Worm (Caenorhabditis elegans) whole organism, L4 larva: ENCODE data around the gene nfx-1.
A peak's percentile ranks its signal among the peaks of the same experiment; 100 is the strongest.

Experiments used
- D1046.2 ChIP-seq: fragments of 200-800 bp; sonication (Bioruptor generic); IDR thresholded peaks from 2 replicates; pipeline ENCODE4 v1.3.6; 2022; ENCODE audit warnings: missing genetic modification characterization, missing compliant biosample characterization
- F37D6.2 ChIP-seq: sonication (generic microtip); optimal IDR thresholded peaks from 2 replicates; lab custom pipeline; 2016; ENCODE audit warnings: mild to moderate bottlenecking, missing genetic modification characterization, missing compliant biosample characterization
- F49E8.2 ChIP-seq: sonication (generic microtip); optimal IDR thresholded peaks from 2 replicates; lab custom pipeline; 2016; ENCODE audit warnings: missing compliant biosample characterization, mild to moderate bottlenecking, missing genetic modification characterization, borderline replicate concordance
- T20F7.1 ChIP-seq: fragments of 200-800 bp; sonication (Bioruptor generic); optimal IDR thresholded peaks from 2 replicates; lab custom pipeline; 2018; ENCODE audit warnings: mild to moderate bottlenecking, missing genetic modification characterization, missing compliant biosample characterization
- T26A8.4 ChIP-seq: fragments of 200-800 bp; sonication (Bioruptor generic); IDR thresholded peaks from 2 replicates; pipeline ENCODE4 v1.3.6; 2022; ENCODE audit warnings: missing genetic modification characterization, missing compliant biosample characterization
- Y48G9A.11 ChIP-seq: fragments of 200-800 bp; sonication (Bioruptor generic); IDR thresholded peaks from 2 replicates; pipeline ENCODE4 v1.3.6; 2022; ENCODE audit warnings: missing genetic modification reagents, missing genetic modification characterization, missing compliant biosample characterization
- Y5F2A.4 ChIP-seq: fragments of 200-800 bp; sonication (Bioruptor generic); optimal IDR thresholded peaks from 2 replicates; lab custom pipeline; 2018; ENCODE audit warnings: mild to moderate bottlenecking, missing genetic modification characterization, missing compliant biosample characterization
- ZK337.2 ChIP-seq: fragments of 200-800 bp; sonication (Bioruptor generic); IDR thresholded peaks from 2 replicates; pipeline ENCODE4 v1.3.6; 2022; ENCODE audit warnings: missing genetic modification reagents, missing genetic modification characterization, missing compliant biosample characterization
- ceh-20 ChIP-seq: fragments of 200-800 bp; sonication (Bioruptor generic); IDR thresholded peaks from 2 replicates; pipeline ENCODE4 v1.3.6; 2022; ENCODE audit warnings: missing genetic modification reagents, missing genetic modification characterization, missing compliant biosample characterization
- daf-16 ChIP-seq, 3 experiments: sonication (generic microtip); optimal IDR thresholded peaks; 2 replicates each; lab custom pipeline; 2016 to 2017; ENCODE audit warnings: missing genetic modification characterization in 3 of 3, missing genetic modification reagents in 3 of 3, mild to moderate bottlenecking in 2 of 3, missing compliant biosample characterization in 2 of 3, missing biosample characterization in 1 of 3, moderate library complexity in 1 of 3
- daf-8 ChIP-seq: fragments of 200-800 bp; sonication (Bioruptor generic); IDR thresholded peaks from 2 replicates; pipeline ENCODE4 v1.3.6; 2022; ENCODE audit warnings: missing genetic modification characterization, missing compliant biosample characterization
- dmd-6 ChIP-seq: fragments of 200-800 bp; sonication (Bioruptor generic); IDR thresholded peaks from 2 replicates; pipeline ENCODE4 v1.3.6; 2022; ENCODE audit warnings: missing genetic modification reagents, missing genetic modification characterization, missing compliant biosample characterization
- dmd-8 ChIP-seq: fragments of 200-800 bp; sonication (Bioruptor generic); IDR thresholded peaks from 2 replicates; pipeline ENCODE4 v1.3.6; 2022; ENCODE audit warnings: missing genetic modification characterization, missing compliant biosample characterization
- dmd-9 ChIP-seq: fragments of 200-800 bp; sonication (Bioruptor generic); IDR thresholded peaks from 2 replicates; pipeline ENCODE4 v1.3.6; 2022; ENCODE audit warnings: missing genetic modification reagents, missing genetic modification characterization, missing compliant biosample characterization
- dpl-1 ChIP-seq: fragments of 150-350 bp; optimal IDR thresholded peaks from 2 replicates; lab custom pipeline; 2014; ENCODE audit warnings: missing biosample characterization, missing genetic modification reagents, missing genetic modification characterization
- dve-1 ChIP-seq: sonication (generic microtip); optimal IDR thresholded peaks from 2 replicates; lab custom pipeline; 2017; ENCODE audit warnings: antibody characterized with exemption, mild to moderate bottlenecking, missing genetic modification characterization, missing compliant biosample characterization; ENCODE audit not compliant: insufficient read depth
- fkh-10 ChIP-seq: fragments of 150-350 bp; optimal IDR thresholded peaks from 2 replicates; lab custom pipeline; 2014; ENCODE audit warnings: missing biosample characterization, missing genetic modification reagents, missing genetic modification characterization
- gei-8 ChIP-seq: fragments of 200-800 bp; sonication (Bioruptor generic); optimal IDR thresholded peaks from 2 replicates; lab custom pipeline; 2018; ENCODE audit warnings: mild to moderate bottlenecking, missing genetic modification characterization, missing compliant biosample characterization
- hif-1 ChIP-seq, 2 experiments: sonication (generic microtip); optimal IDR thresholded peaks; 2 replicates each; lab custom pipeline; 2016 to 2017; ENCODE audit warnings: missing compliant biosample characterization in 2 of 2, missing genetic modification characterization in 2 of 2, missing genetic modification reagents in 2 of 2, missing genotype in 2 of 2, mild to moderate bottlenecking in 1 of 2
- hlh-11 ChIP-seq: fragments of 200-800 bp; sonication (Bioruptor generic); optimal IDR thresholded peaks from 2 replicates; lab custom pipeline; 2018; ENCODE audit warnings: mild to moderate bottlenecking, missing genetic modification characterization, missing compliant biosample characterization
- hlh-30 ChIP-seq: sonication (generic microtip); optimal IDR thresholded peaks from 2 replicates; lab custom pipeline; 2017; ENCODE audit warnings: antibody characterized with exemption, mild to moderate bottlenecking, missing genetic modification characterization, missing compliant biosample characterization; ENCODE audit not compliant: insufficient read depth
- hmg-1.1 ChIP-seq: fragments of 200-800 bp; sonication (Bioruptor generic); IDR thresholded peaks from 2 replicates; pipeline ENCODE4 v1.3.6; 2022; ENCODE audit warnings: missing genetic modification reagents, missing genetic modification characterization, missing compliant biosample characterization
- jun-1 ChIP-seq: fragments of 150-350 bp; optimal IDR thresholded peaks from 2 replicates; lab custom pipeline; 2014; ENCODE audit warnings: missing biosample characterization, missing genetic modification reagents, missing genetic modification characterization
- lin-13 ChIP-seq: fragments of 150-350 bp; optimal IDR thresholded peaks from 2 replicates; lab custom pipeline; 2014; ENCODE audit warnings: missing biosample characterization, missing genetic modification reagents, missing genetic modification characterization
- lin-15B ChIP-seq: fragments of 150-350 bp; sonication (generic microtip); optimal IDR thresholded peaks from 3 replicates; lab custom pipeline; 2014; ENCODE audit warnings: missing biosample characterization, missing genetic modification characterization
- lsy-2 ChIP-seq, 2 experiments: fragments of 150-350 bp in 1 of 2; sonication (generic microtip) in 1 of 2; optimal IDR thresholded peaks; 2 replicates each; lab custom pipeline; 2014 to 2017; ENCODE audit warnings: missing biosample characterization in 2 of 2, missing genetic modification characterization in 2 of 2
- madf-9 ChIP-seq: fragments of 200-800 bp; sonication (Bioruptor generic); conservative IDR thresholded peaks from 2 replicates; pipeline ENCODE4 v1.3.6; 2022; ENCODE audit warnings: missing genetic modification reagents, missing genetic modification characterization, missing compliant biosample characterization
- mdl-1 ChIP-seq, 2 experiments: fragments of 150-350 bp in 1 of 2; sonication (generic microtip) in 1 of 2; optimal IDR thresholded peaks; 2 replicates each; lab custom pipeline; 2014 to 2017; ENCODE audit warnings: missing biosample characterization in 2 of 2, missing genetic modification characterization in 2 of 2
- mep-1 ChIP-seq: fragments of 150-350 bp; sonication (generic microtip); optimal IDR thresholded peaks from 3 replicates; lab custom pipeline; 2014; ENCODE audit warnings: missing biosample characterization, missing genetic modification characterization
- mes-2 ChIP-seq: sonication (generic microtip); optimal IDR thresholded peaks from 2 replicates; lab custom pipeline; 2016; ENCODE audit warnings: missing genotype, mild to moderate bottlenecking, missing genetic modification characterization, missing compliant biosample characterization; ENCODE audit not compliant: poor library complexity, severe bottlenecking
- nhr-25 ChIP-seq: sonication (generic microtip); optimal IDR thresholded peaks from 2 replicates; lab custom pipeline; 2017; ENCODE audit warnings: missing genetic modification characterization, mild to moderate bottlenecking, missing compliant biosample characterization, antibody characterized with exemption, moderate library complexity, borderline replicate concordance; ENCODE audit not compliant: insufficient read depth
- nhr-28 ChIP-seq: fragments of 150-350 bp; optimal IDR thresholded peaks from 2 replicates; lab custom pipeline; 2014; ENCODE audit warnings: missing biosample characterization, missing genetic modification characterization
- nhr-42 ChIP-seq: fragments of 200-800 bp; sonication (Bioruptor generic); IDR thresholded peaks from 2 replicates; pipeline ENCODE4 v1.3.6; 2022; ENCODE audit warnings: missing genetic modification characterization, missing compliant biosample characterization
- nhr-6 ChIP-seq: fragments of 150-350 bp; optimal IDR thresholded peaks from 2 replicates; lab custom pipeline; 2014; ENCODE audit warnings: missing biosample characterization, missing genetic modification characterization
- nhr-77 ChIP-seq: fragments of 150-350 bp; optimal IDR thresholded peaks from 2 replicates; lab custom pipeline; 2014; ENCODE audit warnings: missing biosample characterization, missing genetic modification characterization
- pha-4 ChIP-seq, 2 experiments: fragments of 150-350 bp in 1 of 2; fragments of 200-800 bp in 1 of 2; sonication (Bioruptor generic) in 1 of 2; IDR thresholded peaks in 1 of 2; optimal IDR thresholded peaks in 1 of 2; 2 replicates each; pipeline versions ENCODE4 v1.3.6 to Lab custom; 2014 to 2022; ENCODE audit warnings: missing genetic modification characterization in 2 of 2, missing genetic modification reagents in 2 of 2, missing biosample characterization in 1 of 2, missing compliant biosample characterization in 1 of 2
- pqm-1 ChIP-seq: sonication (generic microtip); optimal IDR thresholded peaks from 2 replicates; lab custom pipeline; 2017; ENCODE audit warnings: missing biosample characterization, missing genetic modification characterization
- rbr-2 ChIP-seq: sonication (generic microtip); optimal IDR thresholded peaks from 2 replicates; lab custom pipeline; 2016; ENCODE audit warnings: missing genotype, missing genetic modification characterization, missing compliant biosample characterization
- snpc-1.2 ChIP-seq: fragments of 200-800 bp; sonication (Bioruptor generic); IDR thresholded peaks from 2 replicates; pipeline ENCODE4 v1.3.6; 2022; ENCODE audit warnings: missing genetic modification reagents, missing genetic modification characterization, missing compliant biosample characterization
- tag-97 ChIP-seq: fragments of 200-800 bp; sonication (Bioruptor generic); IDR thresholded peaks from 2 replicates; pipeline ENCODE4 v1.3.6; 2022; ENCODE audit warnings: missing genetic modification characterization, missing compliant biosample characterization
- tra-1 ChIP-seq: fragments of 200-800 bp; sonication (Bioruptor generic); IDR thresholded peaks from 2 replicates; pipeline ENCODE4 v1.3.6; 2022; ENCODE audit warnings: missing genetic modification reagents, missing genetic modification characterization, missing compliant biosample characterization
- unc-62 ChIP-seq, 3 experiments: fragments of 150-350 bp in 1 of 3; sonication (generic microtip); optimal IDR thresholded peaks in 2 of 3; peaks in 1 of 3; 1 replicate in 1 of 3; 2 replicates in 2 of 3; lab custom pipeline; 2014 to 2017; ENCODE audit warnings: missing biosample characterization in 3 of 3, missing genetic modification characterization in 3 of 3, missing genetic modification reagents in 3 of 3, missing genotype in 1 of 3
- zag-1 ChIP-seq: fragments of 150-350 bp; optimal IDR thresholded peaks from 2 replicates; lab custom pipeline; 2014; ENCODE audit warnings: missing biosample characterization, missing genetic modification characterization
- zip-11 ChIP-seq: fragments of 200-800 bp; sonication (Bioruptor generic); IDR thresholded peaks from 2 replicates; pipeline ENCODE4 v1.3.6; 2022; ENCODE audit warnings: missing genetic modification characterization, missing compliant biosample characterization

Gene nfx-1

DNA sequence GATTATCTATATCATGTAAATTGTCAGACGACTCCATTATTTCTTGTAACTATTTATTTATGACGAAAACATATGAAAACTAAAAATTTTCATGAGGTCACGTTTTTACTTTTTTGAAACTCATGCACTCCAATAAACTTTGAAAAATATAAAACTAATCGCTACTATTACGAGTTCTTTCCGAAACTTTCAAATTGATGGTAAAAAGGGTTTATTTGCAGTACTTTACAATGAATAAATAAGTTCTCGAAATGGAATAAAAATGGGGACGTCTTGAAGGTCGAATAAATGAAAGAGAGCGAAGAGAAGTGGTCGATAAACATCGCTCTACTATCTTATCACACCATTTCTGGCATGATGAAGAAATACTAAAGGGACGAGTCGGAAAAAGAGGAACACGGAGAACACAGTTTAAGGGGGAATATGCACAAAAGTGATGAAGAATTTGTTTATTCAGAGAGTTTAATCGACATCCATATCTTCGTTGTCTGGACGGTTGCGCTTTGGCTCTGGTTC, 35.2 kb upstream of the nfx-1 start, which contains the start of gene let-767:
TSS of gene let-767 (minus strand) at position 51 of the 516 bp plus-strand sequence.
- no peak for TF ChIP-seq hlh-30 (tag; lab: Kevin White, UChicago)
- TF ChIP-seq dmd-8 (GFP tag; lab: Robert Waterston, UW) = no peak
- TF ChIP-seq ZK337.2 (GFP tag; lab: Robert Waterston, UW) = no peak
- no peak for TF ChIP-seq Y5F2A.4 (GFP tag; lab: Kevin White, UChicago)
- TF ChIP-seq hif-1 (tag; optimal IDR thresholded peaks at IDR 0.05; lab: Kevin White, UChicago) = no peak
- TF ChIP-seq lin-13 (GFP tag; lab: Kevin White, UChicago) = peak; percentile 47
- TF ChIP-seq nhr-28 (tag; lab: Kevin White, UChicago) = peak; percentile 41
- no peak for TF ChIP-seq dmd-9 (GFP tag; lab: Robert Waterston, UW)
- no peak for TF ChIP-seq ceh-20 (GFP tag; lab: Robert Waterston, UW)
- TF ChIP-seq F49E8.2 (tag; lab: Kevin White, UChicago) = no peak
- no peak for TF ChIP-seq Y48G9A.11 (GFP tag; lab: Robert Waterston, UW)
- no peak for TF ChIP-seq madf-9
- TF ChIP-seq pqm-1 (tag; lab: Kevin White, UChicago) = peak; percentile 70
- no peak for TF ChIP-seq D1046.2 (GFP tag; lab: Robert Waterston, UW)
- no peak for TF ChIP-seq nhr-25 (tag; lab: Kevin White, UChicago)
- TF ChIP-seq daf-8 (GFP tag; lab: Robert Waterston, UW) = no peak
- TF ChIP-seq daf-16 (GFP tag; optimal IDR thresholded peaks at IDR 0.05; lab: Kevin White, UChicago) = no peak
- peak; percentile 68 for TF ChIP-seq daf-16 (tag; optimal IDR thresholded peaks at IDR 0.05; lab: Kevin White, UChicago)
- peak; percentile 7; the same call in 1 of the 2 replicates for TF ChIP-seq dmd-6 (GFP tag; lab: Robert Waterston, UW)
- TF ChIP-seq tra-1 = no peak
- no peak for TF ChIP-seq T26A8.4 (GFP tag; lab: Robert Waterston, UW)
- peak; percentile 28 for TF ChIP-seq hlh-11 (tag; lab: Kevin White, UChicago)
- no peak for TF ChIP-seq jun-1 (tag; lab: Kevin White, UChicago)
- no peak for TF ChIP-seq gei-8 (GFP tag; lab: Kevin White, UChicago)
- no peak for TF ChIP-seq zag-1
- peak; percentile 21 for TF ChIP-seq mep-1 (tag; lab: Kevin White, UChicago)
- TF ChIP-seq nhr-42 (GFP tag; lab: Robert Waterston, UW) = no peak
- no peak for TF ChIP-seq tag-97 (GFP tag; lab: Robert Waterston, UW)
- TF ChIP-seq mes-2 (tag; lab: Kevin White, UChicago) = no peak

DNA sequence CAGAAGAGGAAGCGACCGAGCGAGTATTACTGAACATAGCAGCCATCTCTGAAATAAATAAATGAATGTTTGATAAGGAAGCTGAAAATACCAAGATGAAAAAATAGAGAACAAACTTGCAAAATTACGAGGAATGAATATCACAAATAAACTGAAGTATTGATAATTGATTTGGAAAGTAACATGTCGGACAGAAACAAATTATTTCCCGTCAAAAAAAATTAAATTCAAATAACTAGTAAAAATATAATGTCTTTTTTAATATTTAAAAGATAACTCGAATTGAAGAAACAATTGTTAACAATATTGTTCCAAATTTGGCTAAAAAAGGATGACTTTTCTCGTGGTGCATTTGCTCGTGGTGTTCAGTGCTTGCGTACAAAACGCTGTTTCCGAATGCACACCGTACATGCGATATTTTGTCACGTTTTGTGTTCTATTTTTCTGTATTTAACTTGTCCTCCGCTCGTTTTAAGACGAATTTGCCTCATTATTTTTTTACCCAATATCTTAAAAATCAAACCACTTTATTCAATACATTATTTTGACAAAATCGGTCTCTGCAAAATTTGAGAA, 33.2 kb upstream of the nfx-1 start, which contains the start of gene rpn-13:
TSS of gene rpn-13 (minus strand) at position 51 of the 576 bp plus-strand sequence.
- TF ChIP-seq tag-97 (GFP tag; lab: Robert Waterston, UW) (no peak), fkh-10 (GFP tag; lab: Kevin White, UChicago) (peak; percentile 22), zip-11 (GFP tag; lab: Robert Waterston, UW) (no peak), hmg-1.1 (GFP tag; lab: Robert Waterston, UW) (peak; percentile 52), mep-1 (tag; lab: Kevin White, UChicago) (peak; percentile 56), hlh-11 (tag; lab: Kevin White, UChicago) (peak; percentile 36), pha-4 (GFP tag; IDR thresholded peaks at IDR 0.05; lab: Robert Waterston, UW) (no peak), pha-4 (tag; optimal IDR thresholded peaks at IDR 0.05; lab: Kevin White, UChicago) (no peak), lsy-2 (tag; optimal IDR thresholded peaks at IDR 0.05; lab: Kevin White, UChicago) (peak; percentile 75 to 98), dpl-1 (peak; percentile 51), T20F7.1 (GFP tag; lab: Kevin White, UChicago) (peak; percentile 59), nhr-28 (tag; lab: Kevin White, UChicago) (peak; percentile 5), snpc-1.2 (GFP tag; lab: Robert Waterston, UW) (no peak), hif-1 (tag; optimal IDR thresholded peaks at IDR 0.05; lab: Kevin White, UChicago) (peak in 1 of 2 experiments; percentile 19), mes-2 (tag; lab: Kevin White, UChicago) (peak; percentile 76), hlh-30 (tag; lab: Kevin White, UChicago) (peak; percentile 96), nhr-6 (tag; lab: Kevin White, UChicago) (peak; percentile 54), rbr-2 (tag; lab: Kevin White, UChicago) (peak; percentile 31), mdl-1 (tag; optimal IDR thresholded peaks at IDR 0.05; lab: Kevin White, UChicago) (peak; percentile 20 to 78), F37D6.2 (no peak), Y5F2A.4 (GFP tag; lab: Kevin White, UChicago) (no peak), lin-15B (tag; lab: Kevin White, UChicago) (no peak), daf-16 (GFP tag; optimal IDR thresholded peaks at IDR 0.05; lab: Kevin White, UChicago) (no peak), daf-16 (tag; optimal IDR thresholded peaks at IDR 0.05; lab: Kevin White, UChicago) (peak; percentile 49), nhr-77 (tag; lab: Kevin White, UChicago) (peak; percentile 23), dve-1 (tag; lab: Kevin White, UChicago) (peak; percentile 53), unc-62 (GFP tag; optimal IDR thresholded peaks at IDR 0.05 in 1 of 2; lab: Kevin White, UChicago) (peak in 1 of 2 experiments; percentile 94), unc-62 (tag; optimal IDR thresholded peaks at IDR 0.05; lab: Kevin White, UChicago) (no peak)
